Fruit fly (Drosophila melanogaster): ENCODE results near the gene Ucp4C.

Gene Ucp4C

dm6 chr2L:5943229-5944078 lies 24.9 kb upstream of the Ucp4C start, which contains the start of the genes Sfp26Ad and Gpdh1 (continued):
- peak; percentile 85 for TF ChIP-seq caup (GFP tag; optimal IDR thresholded peaks at IDR 0.05; ENCODE audit: severe bottlenecking)
- no peak for TF ChIP-seq sc (optimal IDR thresholded peaks at IDR 0.05)
- no peak for TF ChIP-seq sc (GFP tag; optimal IDR thresholded peaks at IDR 0.05)
- peak; percentile 53; the same call in 1 of the 2 replicates for TF ChIP-seq CG1024 (GFP tag; IDR thresholded peaks at IDR 0.05)
- peak; percentile 54 for TF ChIP-seq CG9797 (GFP tag; optimal IDR thresholded peaks at IDR 0.05)
- peak; percentile 55 for TF ChIP-seq pb (GFP tag; optimal IDR thresholded peaks at IDR 0.05)
- peak; percentile 93 for TF ChIP-seq CG13624 (GFP tag; optimal IDR thresholded peaks at IDR 0.05)
- peak; percentile 74 for TF ChIP-seq az2 (GFP tag; optimal IDR thresholded peaks at IDR 0.05)
- peak; percentile 86 for TF ChIP-seq tin (GFP tag; optimal IDR thresholded peaks at IDR 0.05)
- TF ChIP-seq CG8359 (GFP tag; optimal IDR thresholded peaks at IDR 0.05; ENCODE audit: borderline replicate concordance): no peak
- TF ChIP-seq hb (GFP tag; IDR thresholded peaks at IDR 0.05; ENCODE audit: partially characterized antibody): no peak
- peak; percentile 12 for TF ChIP-seq CG15011 (GFP tag; optimal IDR thresholded peaks at IDR 0.05)
- TF ChIP-seq gsb-n (tag; optimal IDR thresholded peaks at IDR 0.05): peak; percentile 61
- no peak for TF ChIP-seq eve (GFP tag; optimal IDR thresholded peaks at IDR 0.05)
- peak; percentile 46; the same call in 1 of the 3 replicates for TF ChIP-seq Mrtf (GFP tag; IDR thresholded peaks at IDR 0.05)
- TF ChIP-seq Spps (tag; optimal IDR thresholded peaks at IDR 0.05): peak; percentile 11
- TF ChIP-seq NC2α (GFP tag; optimal IDR thresholded peaks at IDR 0.05): peak; percentile 51
- TF ChIP-seq ATbp (GFP tag; optimal IDR thresholded peaks at IDR 0.05): peak; percentile 37
- TF ChIP-seq Adf1 (GFP tag; IDR thresholded peaks at IDR 0.05): peak; percentile 63; the same call in 1 of the 2 replicates
- TF ChIP-seq CG6791 (GFP tag; IDR thresholded peaks at IDR 0.05; ENCODE audit: partially characterized antibody): peak; percentile 42; the same call in 1 of the 3 replicates
- TF ChIP-seq fu2 (GFP tag; optimal IDR thresholded peaks at IDR 0.05): peak; percentile 54
- peak; percentile 60 for TF ChIP-seq CG13894 (tag; optimal IDR thresholded peaks at IDR 0.05)
- TF ChIP-seq CG9215 (GFP tag; IDR thresholded peaks at IDR 0.05): peak; percentile 62
- TF ChIP-seq pho (GFP tag; optimal IDR thresholded peaks at IDR 0.05): peak; percentile 82
- TF ChIP-seq ash1 (GFP tag; optimal IDR thresholded peaks at IDR 0.05): no peak
- peak; percentile 72 for TF ChIP-seq CG2678 (tag; optimal IDR thresholded peaks at IDR 0.05)
- peak; percentile 71 for TF ChIP-seq CG17912 (GFP tag; optimal IDR thresholded peaks at IDR 0.05)
- peak; percentile 68 to 76 for TF ChIP-seq chif (GFP tag; optimal IDR thresholded peaks at IDR 0.05)
- TF ChIP-seq CG7556 (GFP tag; optimal IDR thresholded peaks at IDR 0.05): peak; percentile 78
- TF ChIP-seq row (GFP tag; IDR thresholded peaks at IDR 0.05): peak; percentile 77
- TF ChIP-seq CG7963 (GFP tag; IDR thresholded peaks at IDR 0.05; ENCODE audit: partially characterized antibody): no peak; the same call in 2 of the 3 replicates
- peak; percentile 64 to 88 for TF ChIP-seq Hr51 (GFP tag; optimal IDR thresholded peaks at IDR 0.05)
- TF ChIP-seq lola (GFP tag; optimal IDR thresholded peaks at IDR 0.05): peak in 1 of 3 experiments; percentile 40
- TF ChIP-seq CG4854 (GFP tag; optimal IDR thresholded peaks at IDR 0.05): peak; percentile 64
- TF ChIP-seq CG7271 (tag; optimal IDR thresholded peaks at IDR 0.05): no peak
- TF ChIP-seq H2.0 (GFP tag; IDR thresholded peaks at IDR 0.05): peak; percentile 57
- peak; percentile 82 for TF ChIP-seq NfI (GFP tag; optimal IDR thresholded peaks at IDR 0.05)
- peak; percentile 15 for TF ChIP-seq CrebB (tag; optimal IDR thresholded peaks at IDR 0.05)
- TF ChIP-seq CG15514 (GFP tag; optimal IDR thresholded peaks at IDR 0.05): peak; percentile 97
- peak; percentile 70 for TF ChIP-seq Hr3 (GFP tag; optimal IDR thresholded peaks at IDR 0.05)
- peak; percentile 28; the same call in 1 of the 2 replicates for TF ChIP-seq esg (GFP tag; conservative IDR thresholded peaks at IDR 0.05)
- peak; percentile 85 for TF ChIP-seq stwl (tag; optimal IDR thresholded peaks at IDR 0.05)
- TF ChIP-seq peb (GFP tag; IDR thresholded peaks at IDR 0.05): 0 out of 2 replicates have a peak, but pooled peaks have one; percentile 11
- peak; percentile 80 for TF ChIP-seq CG3163 (GFP tag; optimal IDR thresholded peaks at IDR 0.05)
- peak; percentile 53 for TF ChIP-seq Ptx1 (GFP tag; IDR thresholded peaks at IDR 0.05)
- TF ChIP-seq ham (GFP tag; IDR thresholded peaks at IDR 0.05): peak; percentile 10; the same call in 1 of the 2 replicates
- no peak for TF ChIP-seq B-H1 (GFP tag; IDR thresholded peaks at IDR 0.05)
